Worm (Caenorhabditis elegans) whole organism, midembryonic: Measurements from ENCODE around the gene anmt-1.

Experiments
- cog-1 ChIP-seq: sonication (generic microtip); optimal IDR thresholded peaks from 2 replicates; lab custom pipeline; 2016; ENCODE audit warnings: missing genetic modification characterization, missing compliant biosample characterization
- flt-1 ChIP-seq: fragments of 200-800 bp; sonication (Bioruptor generic); IDR thresholded peaks from 2 replicates; pipeline ENCODE4 v1.3.6; 2022; ENCODE audit warnings: missing genetic modification characterization, missing compliant biosample characterization
- klf-2 ChIP-seq: fragments of 200-800 bp; sonication (Bioruptor generic); conservative IDR thresholded peaks from 2 replicates; pipeline ENCODE4 v1.3.6; 2022; ENCODE audit warnings: missing genetic modification reagents, missing genetic modification characterization, missing compliant biosample characterization
- med-1 ChIP-seq: sonication (generic microtip); optimal IDR thresholded peaks from 2 replicates; lab custom pipeline; 2017; ENCODE audit warnings: missing genetic modification characterization, mild to moderate bottlenecking, missing compliant biosample characterization, antibody characterized with exemption, missing genetic modification reagents; ENCODE audit not compliant: insufficient read depth
- ztf-23 ChIP-seq: fragments of 200-800 bp; sonication (Bioruptor generic); IDR thresholded peaks from 2 replicates; pipeline ENCODE4 v1.3.6; 2022; ENCODE audit warnings: missing genetic modification reagents, missing genetic modification characterization, missing compliant biosample characterization

- TF ChIP-seq med-1 (GFP tag; lab: Kevin White, UChicago) = no peak
- no peak for TF ChIP-seq cog-1 (tag; lab: Kevin White, UChicago)
- no peak for TF ChIP-seq ztf-23 (GFP tag; lab: Robert Waterston, UW)
- TF ChIP-seq klf-2 (GFP tag; lab: Robert Waterston, UW) = no peak
- TF ChIP-seq flt-1 (GFP tag; lab: Robert Waterston, UW) = no peak
Measured at ce11 chrIII:8719769-8720252, 35.2 kb downstream of the anmt-1 start, which contains the start of gene hipr-1.
